Fruit fly (Drosophila melanogaster): ENCODE results near the gene CG14777.

Gene CG14777

dm6 chrX:1472222-1472621, 6.3 kb downstream of the CG14777 start, which contains the start of gene CG14780:
CG14780 (plus strand) TSS chrX:1472522.
- TF ChIP-seq CG14710 (tag; optimal IDR thresholded peaks at IDR 0.05) (no peak), CG13296 (GFP tag; optimal IDR thresholded peaks at IDR 0.05) (no peak), hbn (GFP tag; IDR thresholded peaks at IDR 0.05; ENCODE audit: partially characterized antibody) (no peak), gfzf (GFP tag; optimal IDR thresholded peaks at IDR 0.05) (no peak), vfl (GFP tag; optimal IDR thresholded peaks at IDR 0.05) (no peak), HmgZ (tag; optimal IDR thresholded peaks at IDR 0.05) (no peak), CG11247 (GFP tag; IDR thresholded peaks at IDR 0.05) (no peak), CG34224 (GFP tag; IDR thresholded peaks at IDR 0.05; ENCODE audit: partially characterized antibody) (no peak), Dip2 (GFP tag; IDR thresholded peaks at IDR 0.05) (no peak), br (optimal IDR thresholded peaks at IDR 0.05) (no peak), toy (GFP tag; IDR thresholded peaks at IDR 0.05) (no peak), CG3065 (GFP tag; optimal IDR thresholded peaks at IDR 0.05) (no peak), Hr39 (optimal IDR thresholded peaks at IDR 0.05) (no peak), sug (tag; optimal IDR thresholded peaks at IDR 0.05) (no peak), D19A (tag; optimal IDR thresholded peaks at IDR 0.05) (no peak)

- TF ChIP-seq CG9215 (GFP tag; IDR thresholded peaks at IDR 0.05) = no peak
- no peak for TF ChIP-seq CG8359 (GFP tag; optimal IDR thresholded peaks at IDR 0.05; ENCODE audit: borderline replicate concordance)
- no peak for TF ChIP-seq pho (GFP tag; optimal IDR thresholded peaks at IDR 0.05)
- TF ChIP-seq exex (tag; optimal IDR thresholded peaks at IDR 0.05) = no peak
- TF ChIP-seq CG8944 (GFP tag; optimal IDR thresholded peaks at IDR 0.05) = no peak
- TF ChIP-seq scrt (GFP tag; optimal IDR thresholded peaks at IDR 0.05) = peak; percentile 92
- TF ChIP-seq CG4360 (GFP tag; IDR thresholded peaks at IDR 0.05) = no peak
- no peak for TF ChIP-seq bsh (GFP tag; optimal IDR thresholded peaks at IDR 0.05)
- TF ChIP-seq Fer1 (GFP tag; optimal IDR thresholded peaks at IDR 0.05) = peak; percentile 87
- no peak for TF ChIP-seq tin (GFP tag; optimal IDR thresholded peaks at IDR 0.05)
- TF ChIP-seq grau (tag; optimal IDR thresholded peaks at IDR 0.05) = no peak
- no peak for TF ChIP-seq p53 (GFP tag; optimal IDR thresholded peaks at IDR 0.05)
- TF ChIP-seq CG30431 (GFP tag; optimal IDR thresholded peaks at IDR 0.05) = no peak
- no peak for TF ChIP-seq CG15601 (tag; optimal IDR thresholded peaks at IDR 0.05)
- no peak for TF ChIP-seq NfI (GFP tag; optimal IDR thresholded peaks at IDR 0.05)
- no peak for TF ChIP-seq tna (GFP tag; IDR thresholded peaks at IDR 0.05; ENCODE audit: partially characterized antibody)
- no peak for TF ChIP-seq CG3726 (GFP tag; IDR thresholded peaks at IDR 0.05)
- peak; percentile 43 for TF ChIP-seq Deaf1 (tag; optimal IDR thresholded peaks at IDR 0.05)
- 0 out of 2 replicates have a peak, but pooled peaks have one; percentile 3 for TF ChIP-seq Drgx (GFP tag; IDR thresholded peaks at IDR 0.05)
- no peak for TF ChIP-seq NC2α (GFP tag; optimal IDR thresholded peaks at IDR 0.05)
- TF ChIP-seq Spps (tag; optimal IDR thresholded peaks at IDR 0.05) = no peak
- no peak for TF ChIP-seq CG14860 (GFP tag; IDR thresholded peaks at IDR 0.05; ENCODE audit: partially characterized antibody)
- TF ChIP-seq ro (GFP tag; IDR thresholded peaks at IDR 0.05) = no peak
- TF ChIP-seq CG2875 (GFP tag; optimal IDR thresholded peaks at IDR 0.05) = no peak
- no peak for TF ChIP-seq slbo (GFP tag; IDR thresholded peaks at IDR 0.05)
- TF ChIP-seq CG17612 (GFP tag; IDR thresholded peaks at IDR 0.05) = no peak
- TF ChIP-seq CG17186 (GFP tag; optimal IDR thresholded peaks at IDR 0.05) = no peak
- TF ChIP-seq CG15479 (GFP tag; optimal IDR thresholded peaks at IDR 0.05) = no peak
- no peak for TF ChIP-seq nerfin-2 (GFP tag; IDR thresholded peaks at IDR 0.05; ENCODE audit: partially characterized antibody)
- TF ChIP-seq ab (GFP tag; optimal IDR thresholded peaks at IDR 0.05) = no peak
These were observed 10.5 kb downstream of the CG14777 start for dm6 chrX:1476436-1476835.

Measured in whole organism, embryonic.